Worm (Caenorhabditis elegans): Measurements from ENCODE around the gene fmil-1.

The fmil-1 gene

DNA sequence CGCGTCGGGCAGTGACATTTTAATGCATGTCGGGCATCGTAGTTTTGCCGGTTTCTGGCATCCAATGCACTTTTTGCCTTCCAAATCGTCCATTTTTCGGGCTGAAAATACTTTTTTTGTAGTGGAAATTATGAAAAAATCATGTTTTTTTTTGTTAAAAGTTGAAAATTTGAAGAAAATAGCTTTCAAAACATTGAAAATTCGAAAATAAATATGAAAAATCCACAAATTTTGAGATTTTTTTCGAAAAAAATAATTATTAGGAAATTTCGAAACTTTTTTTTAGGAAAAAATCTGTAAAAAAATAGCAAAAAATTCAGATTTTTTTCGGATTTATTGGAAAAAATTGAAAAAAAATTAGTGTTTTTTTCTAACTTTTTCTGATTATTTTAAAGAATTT, 18.3 kb upstream of the fmil-1 start, which contains the start of gene map-1:
TSS of gene map-1 (minus strand) at position 101 of the 400 bp plus-strand sequence.
- TF ChIP-seq flt-1 (GFP tag; IDR thresholded peaks at IDR 0.05) = no peak

ce11 chrIV:3686260-3686659, 17.8 kb upstream of the fmil-1 start:
- TF ChIP-seq sea-1 (GFP tag; conservative IDR thresholded peaks at IDR 0.05) = no peak
- peak; percentile 21 for TF ChIP-seq hmg-4 (GFP tag; optimal IDR thresholded peaks at IDR 0.05)
- TF ChIP-seq aly-1 (tag; optimal IDR thresholded peaks at IDR 0.05) = peak; percentile 73
- TF ChIP-seq tbx-11 (GFP tag; IDR thresholded peaks at IDR 0.05) = 0 out of 2 replicates have a peak, but pooled peaks have one; percentile 38
- no peak for TF ChIP-seq ceh-36 (tag; optimal IDR thresholded peaks at IDR 0.05)

DNA sequence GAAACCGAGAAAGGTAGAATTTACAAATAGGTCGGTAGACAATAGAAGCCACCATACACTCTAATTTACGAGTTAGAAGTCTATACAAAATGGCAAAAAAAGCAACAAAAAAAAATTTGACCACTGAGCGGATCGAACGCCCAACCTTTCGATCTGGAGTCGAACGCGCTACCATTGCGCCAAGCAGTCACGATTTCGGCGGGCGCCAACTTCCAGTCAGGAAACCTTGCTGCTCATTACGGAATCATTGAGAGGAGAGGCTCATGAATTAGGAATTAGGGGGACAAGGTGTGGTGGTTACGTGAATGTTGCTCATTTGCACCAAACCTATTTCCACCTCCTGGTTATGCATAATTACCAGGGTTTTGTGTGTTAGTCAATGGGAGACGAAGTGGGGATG, 13.3 kb upstream of the fmil-1 start:
- TF ChIP-seq aly-1 (tag; optimal IDR thresholded peaks at IDR 0.05) (no peak), tbx-11 (GFP tag; IDR thresholded peaks at IDR 0.05) (no peak), ama-1 (optimal IDR thresholded peaks at IDR 0.05) (no peak), ets-7 (tag; optimal IDR thresholded peaks at IDR 0.05) (no peak), B0310.2 (tag; optimal IDR thresholded peaks at IDR 0.05) (no peak), hmg-4 (GFP tag; optimal IDR thresholded peaks at IDR 0.05) (no peak), ceh-36 (tag; optimal IDR thresholded peaks at IDR 0.05) (no peak), sea-1 (GFP tag; conservative IDR thresholded peaks at IDR 0.05) (no peak), F13C5.2 (tag; optimal IDR thresholded peaks at IDR 0.05) (no peak), hnd-1 (tag; optimal IDR thresholded peaks at IDR 0.05) (no peak), tbx-37 (GFP tag; conservative IDR thresholded peaks at IDR 0.05) (no peak), ceh-13 (GFP tag; optimal IDR thresholded peaks at IDR 0.05) (no peak), tra-4 (tag; optimal IDR thresholded peaks at IDR 0.05) (no peak), flt-1 (GFP tag; IDR thresholded peaks at IDR 0.05) (no peak), pes-1 (GFP tag; IDR thresholded peaks at IDR 0.05) (no peak), hmbx-1 (tag; optimal IDR thresholded peaks at IDR 0.05) (no peak), scrt-1 (GFP tag; IDR thresholded peaks at IDR 0.05) (no peak)

DNA sequence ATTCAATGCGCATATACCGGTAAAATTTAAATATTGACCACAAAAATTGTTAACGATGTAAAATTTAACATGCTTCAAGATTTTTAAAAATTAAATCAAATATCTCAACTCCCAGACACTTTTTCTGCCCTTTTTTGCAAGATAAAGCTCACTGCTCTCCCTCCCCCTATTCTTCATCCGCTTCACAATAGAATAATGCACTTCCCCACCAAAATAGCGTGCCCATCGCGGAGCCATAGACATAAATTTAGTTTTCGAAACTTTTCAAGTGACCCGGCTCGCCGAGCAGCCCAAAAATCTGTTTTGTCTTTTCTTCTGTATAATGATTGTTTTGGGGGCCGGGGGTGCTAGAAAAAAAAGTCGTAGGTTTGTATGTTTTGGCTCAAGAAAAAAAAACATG, 707 bp downstream of the fmil-1 start:
- TF ChIP-seq tbx-37 (GFP tag; conservative IDR thresholded peaks at IDR 0.05) (no peak), hnd-1 (tag; optimal IDR thresholded peaks at IDR 0.05) (no peak), B0310.2 (tag; optimal IDR thresholded peaks at IDR 0.05) (no peak), F13C5.2 (tag; optimal IDR thresholded peaks at IDR 0.05) (no peak), ceh-36 (tag; optimal IDR thresholded peaks at IDR 0.05) (no peak), ets-7 (tag; optimal IDR thresholded peaks at IDR 0.05) (no peak), tbx-11 (GFP tag; IDR thresholded peaks at IDR 0.05) (no peak), hmg-4 (GFP tag; optimal IDR thresholded peaks at IDR 0.05) (no peak), ceh-13 (GFP tag; optimal IDR thresholded peaks at IDR 0.05) (no peak), hmbx-1 (tag; optimal IDR thresholded peaks at IDR 0.05) (no peak), ama-1 (optimal IDR thresholded peaks at IDR 0.05) (no peak), flt-1 (GFP tag; IDR thresholded peaks at IDR 0.05) (no peak), scrt-1 (GFP tag; IDR thresholded peaks at IDR 0.05) (no peak), aly-1 (tag; optimal IDR thresholded peaks at IDR 0.05) (no peak), sea-1 (GFP tag; conservative IDR thresholded peaks at IDR 0.05) (no peak), pes-1 (GFP tag; IDR thresholded peaks at IDR 0.05) (no peak)

DNA sequence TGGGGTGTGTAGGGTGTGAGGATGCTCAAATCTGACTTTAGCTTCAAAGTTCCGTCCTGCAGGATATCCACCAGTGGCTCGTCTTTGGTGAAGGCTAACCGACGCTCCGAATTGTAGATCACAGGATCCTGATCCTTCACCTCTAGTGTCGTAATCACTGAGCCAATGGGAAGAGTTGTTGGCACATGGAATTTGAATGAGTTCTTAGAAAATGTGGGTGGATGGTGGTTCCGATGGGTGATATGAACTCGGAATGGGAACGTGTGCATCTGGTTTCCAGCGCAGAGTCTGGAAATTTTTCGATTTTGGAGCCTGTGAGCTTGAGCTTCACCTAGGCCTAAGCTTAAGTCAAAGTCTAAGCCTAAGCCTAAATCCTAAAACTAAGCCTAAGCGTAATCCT, 2.0 kb downstream of the fmil-1 start:
- TF ChIP-seq tbx-37 (GFP tag; conservative IDR thresholded peaks at IDR 0.05) (no peak), ceh-13 (GFP tag; optimal IDR thresholded peaks at IDR 0.05) (no peak), flt-1 (GFP tag; IDR thresholded peaks at IDR 0.05) (no peak), ceh-36 (tag; optimal IDR thresholded peaks at IDR 0.05) (no peak), ama-1 (optimal IDR thresholded peaks at IDR 0.05) (no peak), aly-1 (tag; optimal IDR thresholded peaks at IDR 0.05) (no peak)

ce11 chrIV:3665089-3665488, 3.4 kb downstream of the fmil-1 start:
- TF ChIP-seq ceh-13 (GFP tag; optimal IDR thresholded peaks at IDR 0.05) (no peak), ets-7 (tag; optimal IDR thresholded peaks at IDR 0.05) (no peak), pes-1 (GFP tag; IDR thresholded peaks at IDR 0.05) (no peak), ama-1 (optimal IDR thresholded peaks at IDR 0.05) (no peak), tra-4 (tag; optimal IDR thresholded peaks at IDR 0.05) (no peak), hmbx-1 (tag; optimal IDR thresholded peaks at IDR 0.05) (no peak), hnd-1 (tag; optimal IDR thresholded peaks at IDR 0.05) (no peak), B0310.2 (tag; optimal IDR thresholded peaks at IDR 0.05) (no peak), aly-1 (tag; optimal IDR thresholded peaks at IDR 0.05) (no peak), sea-1 (GFP tag; conservative IDR thresholded peaks at IDR 0.05) (no peak), F13C5.2 (tag; optimal IDR thresholded peaks at IDR 0.05) (no peak), ceh-36 (tag; optimal IDR thresholded peaks at IDR 0.05) (no peak), tbx-37 (GFP tag; conservative IDR thresholded peaks at IDR 0.05) (no peak), tbx-11 (GFP tag; IDR thresholded peaks at IDR 0.05) (no peak), flt-1 (GFP tag; IDR thresholded peaks at IDR 0.05) (no peak), scrt-1 (GFP tag; IDR thresholded peaks at IDR 0.05) (no peak), hmg-4 (GFP tag; optimal IDR thresholded peaks at IDR 0.05) (no peak)

- no peak for TF ChIP-seq hnd-1 (tag; optimal IDR thresholded peaks at IDR 0.05)
- no peak for TF ChIP-seq pes-1 (GFP tag; IDR thresholded peaks at IDR 0.05)
- TF ChIP-seq tbx-37 (GFP tag; conservative IDR thresholded peaks at IDR 0.05) = no peak
- TF ChIP-seq ceh-13 (GFP tag; optimal IDR thresholded peaks at IDR 0.05) = no peak
- TF ChIP-seq aly-1 (tag; optimal IDR thresholded peaks at IDR 0.05) = no peak
- no peak for TF ChIP-seq F13C5.2 (tag; optimal IDR thresholded peaks at IDR 0.05)
- no peak for TF ChIP-seq B0310.2 (tag; optimal IDR thresholded peaks at IDR 0.05)
- no peak for TF ChIP-seq ceh-36 (tag; optimal IDR thresholded peaks at IDR 0.05)
- TF ChIP-seq tra-4 (tag; optimal IDR thresholded peaks at IDR 0.05) = no peak
- no peak for TF ChIP-seq hmg-4 (GFP tag; optimal IDR thresholded peaks at IDR 0.05)
- no peak for TF ChIP-seq scrt-1 (GFP tag; IDR thresholded peaks at IDR 0.05)
Measured at ce11 chrIV:3662863-3663262, 5.6 kb downstream of the fmil-1 start.

- no peak for TF ChIP-seq ceh-36 (tag; optimal IDR thresholded peaks at IDR 0.05)
- no peak for TF ChIP-seq tbx-37 (GFP tag; conservative IDR thresholded peaks at IDR 0.05)
- no peak for TF ChIP-seq F13C5.2 (tag; optimal IDR thresholded peaks at IDR 0.05)
- TF ChIP-seq hmg-4 (GFP tag; optimal IDR thresholded peaks at IDR 0.05) = no peak
- no peak for TF ChIP-seq scrt-1 (GFP tag; IDR thresholded peaks at IDR 0.05)
- TF ChIP-seq sea-1 (GFP tag; conservative IDR thresholded peaks at IDR 0.05) = no peak
- no peak for TF ChIP-seq ets-7 (tag; optimal IDR thresholded peaks at IDR 0.05)
- TF ChIP-seq tra-4 (tag; optimal IDR thresholded peaks at IDR 0.05) = no peak
- TF ChIP-seq flt-1 (GFP tag; IDR thresholded peaks at IDR 0.05) = no peak
- no peak for TF ChIP-seq ceh-13 (GFP tag; optimal IDR thresholded peaks at IDR 0.05)
- no peak for TF ChIP-seq aly-1 (tag; optimal IDR thresholded peaks at IDR 0.05)
- TF ChIP-seq pes-1 (GFP tag; IDR thresholded peaks at IDR 0.05) = no peak
- TF ChIP-seq hmbx-1 (tag; optimal IDR thresholded peaks at IDR 0.05) = no peak
Measured at ce11 chrIV:3661117-3661634, 7.3 kb downstream of the fmil-1 start.

All from whole organism, early embryonic.